Worm (Caenorhabditis elegans): ENCODE measurements around the gene Y116A8C.33.
"Not testable (repeated sequence)": the region's sequence is repeated elsewhere in the genome, so short reads cannot be mapped to it uniquely, and the experiment has no call there.

DNA sequence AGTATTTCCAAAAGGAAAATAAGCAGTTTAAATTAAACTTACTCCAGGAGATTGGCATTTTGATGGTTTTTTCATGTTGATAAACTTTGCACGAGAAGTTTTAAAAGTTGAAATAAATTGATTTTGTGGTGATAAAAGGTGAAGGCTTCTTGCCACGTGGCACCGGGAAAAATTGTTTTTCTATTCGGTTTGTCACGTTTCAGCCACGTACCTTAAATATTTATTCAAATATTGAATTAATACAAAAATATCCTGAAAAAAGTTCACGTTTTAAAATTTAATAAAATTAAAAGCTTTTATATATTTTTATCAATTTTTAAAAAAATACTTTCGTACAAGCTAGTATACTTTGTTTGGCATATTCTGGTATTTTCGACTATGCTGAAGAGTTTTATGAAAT is 41.1 kb upstream of the Y116A8C.33 start, which contains the start of gene Y116A8C.24:
- TF ChIP-seq cog-1 (tag; optimal IDR thresholded peaks at IDR 0.05); ref-1 (GFP tag; conservative IDR thresholded peaks at IDR 0.05); ztf-29 (GFP tag; IDR thresholded peaks at IDR 0.05); tab-1 (GFP tag; IDR thresholded peaks at IDR 0.05): not testable (repeated sequence)

Data from whole organism, midembryonic.